Worm (Caenorhabditis elegans) whole organism, L4 larva: ENCODE measurements around the gene F02E8.4.
A peak's percentile ranks its signal among the peaks of the same experiment; 100 is the strongest.

ENCODE experiments used
- D1046.2 ChIP-seq: fragments of 200-800 bp; sonication (Bioruptor generic); IDR thresholded peaks from 2 replicates; pipeline ENCODE4 v1.3.6; 2022; ENCODE audit warnings: missing genetic modification characterization, missing compliant biosample characterization
- F37D6.2 ChIP-seq: sonication (generic microtip); optimal IDR thresholded peaks from 2 replicates; lab custom pipeline; 2016; ENCODE audit warnings: mild to moderate bottlenecking, missing genetic modification characterization, missing compliant biosample characterization
- F49E8.2 ChIP-seq: sonication (generic microtip); optimal IDR thresholded peaks from 2 replicates; lab custom pipeline; 2016; ENCODE audit warnings: missing compliant biosample characterization, mild to moderate bottlenecking, missing genetic modification characterization, borderline replicate concordance
- T26A8.4 ChIP-seq: fragments of 200-800 bp; sonication (Bioruptor generic); IDR thresholded peaks from 2 replicates; pipeline ENCODE4 v1.3.6; 2022; ENCODE audit warnings: missing genetic modification characterization, missing compliant biosample characterization
- Y105C5A.15 ChIP-seq: fragments of 200-800 bp; sonication (Bioruptor generic); IDR thresholded peaks from 2 replicates; pipeline ENCODE4 v1.3.6; 2022; ENCODE audit warnings: missing genetic modification characterization, missing compliant biosample characterization
- Y5F2A.4 ChIP-seq: fragments of 200-800 bp; sonication (Bioruptor generic); optimal IDR thresholded peaks from 2 replicates; lab custom pipeline; 2018; ENCODE audit warnings: mild to moderate bottlenecking, missing genetic modification characterization, missing compliant biosample characterization
- Y75B8A.6 ChIP-seq: fragments of 200-800 bp; sonication (Bioruptor generic); IDR thresholded peaks from 2 replicates; pipeline ENCODE4 v1.3.6; 2022; ENCODE audit warnings: missing genetic modification reagents, missing genetic modification characterization, missing compliant biosample characterization
- aha-1 ChIP-seq: fragments of 150-350 bp; peaks from one replicate; lab custom pipeline; 2014; ENCODE audit warnings: missing biosample characterization, missing genetic modification characterization
- attf-4 ChIP-seq: sonication (generic microtip); optimal IDR thresholded peaks from 3 replicates; lab custom pipeline; 2017; ENCODE audit warnings: missing biosample characterization, missing genetic modification characterization
- ceh-20 ChIP-seq: fragments of 200-800 bp; sonication (Bioruptor generic); IDR thresholded peaks from 2 replicates; pipeline ENCODE4 v1.3.6; 2022; ENCODE audit warnings: missing genetic modification reagents, missing genetic modification characterization, missing compliant biosample characterization
- ceh-32 ChIP-seq: sonication (generic microtip); optimal IDR thresholded peaks from 2 replicates; lab custom pipeline; 2016; ENCODE audit warnings: mild to moderate bottlenecking, missing genetic modification characterization, missing compliant biosample characterization; ENCODE audit not compliant: poor library complexity
- ceh-44 ChIP-seq: fragments of 200-800 bp; sonication (Bioruptor generic); IDR thresholded peaks from 2 replicates; pipeline ENCODE4 v1.3.6; 2022; ENCODE audit warnings: missing genetic modification reagents, missing genetic modification characterization, missing compliant biosample characterization
- daf-12 ChIP-seq: fragments of 150-350 bp; optimal IDR thresholded peaks from 2 replicates; lab custom pipeline; 2014; ENCODE audit warnings: missing biosample characterization, missing genetic modification reagents, missing genetic modification characterization
- daf-16 ChIP-seq, 3 experiments: sonication (generic microtip); optimal IDR thresholded peaks; 2 replicates each; lab custom pipeline; 2016 to 2017; ENCODE audit warnings: missing genetic modification characterization in 3 of 3, missing genetic modification reagents in 3 of 3, mild to moderate bottlenecking in 2 of 3, missing compliant biosample characterization in 2 of 3, missing biosample characterization in 1 of 3, moderate library complexity in 1 of 3
- daf-8 ChIP-seq: fragments of 200-800 bp; sonication (Bioruptor generic); IDR thresholded peaks from 2 replicates; pipeline ENCODE4 v1.3.6; 2022; ENCODE audit warnings: missing genetic modification characterization, missing compliant biosample characterization
- dmd-9 ChIP-seq: fragments of 200-800 bp; sonication (Bioruptor generic); IDR thresholded peaks from 2 replicates; pipeline ENCODE4 v1.3.6; 2022; ENCODE audit warnings: missing genetic modification reagents, missing genetic modification characterization, missing compliant biosample characterization
- duxl-1 ChIP-seq: sonication (generic microtip); optimal IDR thresholded peaks from 2 replicates; lab custom pipeline; 2016; ENCODE audit warnings: mild to moderate bottlenecking, missing genetic modification characterization, moderate library complexity, missing compliant biosample characterization; ENCODE audit not compliant: poor library complexity
- dve-1 ChIP-seq: sonication (generic microtip); optimal IDR thresholded peaks from 2 replicates; lab custom pipeline; 2017; ENCODE audit warnings: antibody characterized with exemption, mild to moderate bottlenecking, missing genetic modification characterization, missing compliant biosample characterization; ENCODE audit not compliant: insufficient read depth
- fkh-10 ChIP-seq: fragments of 150-350 bp; optimal IDR thresholded peaks from 2 replicates; lab custom pipeline; 2014; ENCODE audit warnings: missing biosample characterization, missing genetic modification reagents, missing genetic modification characterization
- hlh-11 ChIP-seq: fragments of 200-800 bp; sonication (Bioruptor generic); optimal IDR thresholded peaks from 2 replicates; lab custom pipeline; 2018; ENCODE audit warnings: mild to moderate bottlenecking, missing genetic modification characterization, missing compliant biosample characterization
- hlh-30 ChIP-seq: sonication (generic microtip); optimal IDR thresholded peaks from 2 replicates; lab custom pipeline; 2017; ENCODE audit warnings: antibody characterized with exemption, mild to moderate bottlenecking, missing genetic modification characterization, missing compliant biosample characterization; ENCODE audit not compliant: insufficient read depth
- hmg-1.1 ChIP-seq: fragments of 200-800 bp; sonication (Bioruptor generic); IDR thresholded peaks from 2 replicates; pipeline ENCODE4 v1.3.6; 2022; ENCODE audit warnings: missing genetic modification reagents, missing genetic modification characterization, missing compliant biosample characterization
- lin-1 ChIP-seq: fragments of 200-800 bp; sonication (Bioruptor generic); IDR thresholded peaks from 2 replicates; pipeline ENCODE4 v1.3.6; 2022; ENCODE audit warnings: missing genetic modification reagents, missing genetic modification characterization, missing compliant biosample characterization
- lsy-2 ChIP-seq, 2 experiments: fragments of 150-350 bp in 1 of 2; sonication (generic microtip) in 1 of 2; optimal IDR thresholded peaks; 2 replicates each; lab custom pipeline; 2014 to 2017; ENCODE audit warnings: missing biosample characterization in 2 of 2, missing genetic modification characterization in 2 of 2
- madf-5 ChIP-seq, 2 experiments: fragments of 200-800 bp; sonication (Bioruptor generic); IDR thresholded peaks; 2 replicates each; pipeline ENCODE4 v1.3.6; 2022; ENCODE audit warnings: missing compliant biosample characterization in 2 of 2, missing genetic modification characterization in 2 of 2
- mdt-29 ChIP-seq: fragments of 200-800 bp; sonication (Bioruptor generic); IDR thresholded peaks from 2 replicates; pipeline ENCODE4 v1.3.6; 2022; ENCODE audit warnings: missing genetic modification reagents, missing genetic modification characterization, missing compliant biosample characterization
- nhr-11 ChIP-seq: fragments of 150-350 bp; optimal IDR thresholded peaks from 2 replicates; lab custom pipeline; 2014; ENCODE audit warnings: missing biosample characterization, missing genetic modification characterization
- nhr-28 ChIP-seq: fragments of 150-350 bp; optimal IDR thresholded peaks from 2 replicates; lab custom pipeline; 2014; ENCODE audit warnings: missing biosample characterization, missing genetic modification characterization
- nhr-41 ChIP-seq: fragments of 200-800 bp; sonication (Bioruptor generic); IDR thresholded peaks from 2 replicates; pipeline ENCODE4 v1.3.6; 2022; ENCODE audit warnings: missing genetic modification reagents, missing genetic modification characterization, missing compliant biosample characterization
- nhr-42 ChIP-seq: fragments of 200-800 bp; sonication (Bioruptor generic); IDR thresholded peaks from 2 replicates; pipeline ENCODE4 v1.3.6; 2022; ENCODE audit warnings: missing genetic modification characterization, missing compliant biosample characterization
- nhr-48 ChIP-seq: sonication (generic microtip); optimal IDR thresholded peaks from 2 replicates; lab custom pipeline; 2016; ENCODE audit warnings: mild to moderate bottlenecking, missing genetic modification characterization, missing compliant biosample characterization
- nhr-76 ChIP-seq: fragments of 150-350 bp; optimal IDR thresholded peaks from 2 replicates; lab custom pipeline; 2014; ENCODE audit warnings: missing biosample characterization, missing genetic modification characterization
- pha-4 ChIP-seq, 2 experiments: fragments of 150-350 bp in 1 of 2; fragments of 200-800 bp in 1 of 2; sonication (Bioruptor generic) in 1 of 2; IDR thresholded peaks in 1 of 2; optimal IDR thresholded peaks in 1 of 2; 2 replicates each; pipeline versions ENCODE4 v1.3.6 to Lab custom; 2014 to 2022; ENCODE audit warnings: missing genetic modification characterization in 2 of 2, missing genetic modification reagents in 2 of 2, missing biosample characterization in 1 of 2, missing compliant biosample characterization in 1 of 2
- pqm-1 ChIP-seq: sonication (generic microtip); optimal IDR thresholded peaks from 2 replicates; lab custom pipeline; 2017; ENCODE audit warnings: missing biosample characterization, missing genetic modification characterization
- snpc-1.2 ChIP-seq: fragments of 200-800 bp; sonication (Bioruptor generic); IDR thresholded peaks from 2 replicates; pipeline ENCODE4 v1.3.6; 2022; ENCODE audit warnings: missing genetic modification reagents, missing genetic modification characterization, missing compliant biosample characterization
- snpc-4 ChIP-seq: fragments of 150-350 bp; optimal IDR thresholded peaks from 2 replicates; lab custom pipeline; 2014; ENCODE audit warnings: missing biosample characterization, missing genetic modification characterization
- spr-3 ChIP-seq: fragments of 200-800 bp; sonication (Bioruptor generic); optimal IDR thresholded peaks from 2 replicates; lab custom pipeline; 2018; ENCODE audit warnings: mild to moderate bottlenecking, missing genetic modification characterization, missing compliant biosample characterization
- tra-1 ChIP-seq: fragments of 200-800 bp; sonication (Bioruptor generic); IDR thresholded peaks from 2 replicates; pipeline ENCODE4 v1.3.6; 2022; ENCODE audit warnings: missing genetic modification reagents, missing genetic modification characterization, missing compliant biosample characterization
- unc-130 ChIP-seq: sonication (generic microtip); optimal IDR thresholded peaks from 2 replicates; lab custom pipeline; 2016; ENCODE audit warnings: missing genetic modification reagents, missing genetic modification characterization, missing compliant biosample characterization
- unc-39 ChIP-seq: sonication (generic microtip); optimal IDR thresholded peaks from 2 replicates; lab custom pipeline; 2017; ENCODE audit warnings: missing biosample characterization, missing genetic modification characterization
- unc-62 ChIP-seq, 3 experiments: fragments of 150-350 bp in 1 of 3; sonication (generic microtip); optimal IDR thresholded peaks in 2 of 3; peaks in 1 of 3; 1 replicate in 1 of 3; 2 replicates in 2 of 3; lab custom pipeline; 2014 to 2017; ENCODE audit warnings: missing biosample characterization in 3 of 3, missing genetic modification characterization in 3 of 3, missing genetic modification reagents in 3 of 3, missing genotype in 1 of 3
- zfp-2 ChIP-seq: sonication (generic microtip); optimal IDR thresholded peaks from 2 replicates; lab custom pipeline; 2016; ENCODE audit warnings: mild to moderate bottlenecking, missing genetic modification characterization, missing compliant biosample characterization
- zfp-3 ChIP-seq: fragments of 200-800 bp; sonication (Bioruptor generic); conservative IDR thresholded peaks from 2 replicates; pipeline ENCODE4 v1.3.6; 2022; ENCODE audit warnings: missing genetic modification reagents, missing genetic modification characterization, missing compliant biosample characterization
- zip-11 ChIP-seq: fragments of 200-800 bp; sonication (Bioruptor generic); IDR thresholded peaks from 2 replicates; pipeline ENCODE4 v1.3.6; 2022; ENCODE audit warnings: missing genetic modification characterization, missing compliant biosample characterization

F02E8.4 gene

ce11 chrX:4438823-4439222 is 15.1 kb upstream of the F02E8.4 start:
- TF ChIP-seq mdt-29 (GFP tag; lab: Robert Waterston, UW) (no peak), fkh-10 (no peak), zfp-2 (tag; lab: Kevin White, UChicago) (no peak), unc-62 (GFP tag; optimal IDR thresholded peaks at IDR 0.05 in 1 of 2; lab: Kevin White, UChicago) (no peak), unc-62 (tag; optimal IDR thresholded peaks at IDR 0.05; lab: Kevin White, UChicago) (no peak), hlh-30 (peak; percentile 2), hlh-11 (tag; lab: Kevin White, UChicago) (peak; percentile 24), daf-16 (GFP tag; optimal IDR thresholded peaks at IDR 0.05; lab: Kevin White, UChicago) (no peak), daf-16 (tag; optimal IDR thresholded peaks at IDR 0.05; lab: Kevin White, UChicago) (peak; percentile 28), aha-1 (peak; percentile 50), nhr-28 (tag; lab: Kevin White, UChicago) (peak; percentile 99)

ce11 chrX:4439616-4440015 is 14.3 kb upstream of the F02E8.4 start:
- TF ChIP-seq spr-3 (GFP tag; lab: Kevin White, UChicago) (no peak), pha-4 (GFP tag; IDR thresholded peaks at IDR 0.05; lab: Robert Waterston, UW) (no peak), pha-4 (tag; optimal IDR thresholded peaks at IDR 0.05; lab: Kevin White, UChicago) (peak; percentile 61), daf-16 (GFP tag; optimal IDR thresholded peaks at IDR 0.05; lab: Kevin White, UChicago) (no peak), daf-16 (tag; optimal IDR thresholded peaks at IDR 0.05; lab: Kevin White, UChicago) (peak; percentile 80)

- TF ChIP-seq pha-4 (GFP tag; IDR thresholded peaks at IDR 0.05; lab: Robert Waterston, UW) = no peak
- no peak for TF ChIP-seq pha-4 (tag; optimal IDR thresholded peaks at IDR 0.05; lab: Kevin White, UChicago)
- no peak for TF ChIP-seq ceh-20 (GFP tag; lab: Robert Waterston, UW)
- no peak for TF ChIP-seq snpc-1.2 (GFP tag; lab: Robert Waterston, UW)
- TF ChIP-seq daf-8 (GFP tag; lab: Robert Waterston, UW) = no peak
- TF ChIP-seq unc-39 (tag; lab: Kevin White, UChicago) = no peak
- no peak for TF ChIP-seq ceh-44
- no peak for TF ChIP-seq nhr-42 (GFP tag; lab: Robert Waterston, UW)
- TF ChIP-seq nhr-76 (tag; lab: Kevin White, UChicago) = no peak
- TF ChIP-seq unc-130 (GFP tag; lab: Kevin White, UChicago) = no peak
- no peak for TF ChIP-seq snpc-4 (tag; lab: Kevin White, UChicago)
- TF ChIP-seq ceh-32 (tag; lab: Kevin White, UChicago) = no peak
- no peak for TF ChIP-seq pqm-1
- TF ChIP-seq tra-1 (GFP tag; lab: Robert Waterston, UW) = no peak
- no peak for TF ChIP-seq dve-1
- no peak for TF ChIP-seq nhr-41 (GFP tag; lab: Robert Waterston, UW)
- TF ChIP-seq hmg-1.1 (GFP tag; lab: Robert Waterston, UW) = no peak
- TF ChIP-seq D1046.2 (GFP tag; lab: Robert Waterston, UW) = no peak
- no peak for TF ChIP-seq duxl-1 (tag; lab: Kevin White, UChicago)
- no peak for TF ChIP-seq T26A8.4 (GFP tag; lab: Robert Waterston, UW)
These were observed 13.3 kb upstream of the F02E8.4 start, which contains the start of gene F15A8.1 for ce11 chrX:4440641-4441040. Gene F15A8.1 (plus strand): TSS chrX:4440941.

- TF ChIP-seq F37D6.2 (peak; percentile 1), Y105C5A.15 (GFP tag; lab: Robert Waterston, UW) (0 out of 2 replicates have a peak, but pooled peaks have one; percentile 60), zfp-3 (0 out of 2 replicates have a peak, but pooled peaks have one; percentile 52), nhr-11 (no peak), madf-5 (GFP tag; IDR thresholded peaks at IDR 0.05; lab: Robert Waterston, UW) (peak; percentile 67 to 86; a peak in 3 of 4 replicates), zip-11 (GFP tag; lab: Robert Waterston, UW) (0 out of 2 replicates have a peak, but pooled peaks have one; percentile 33), nhr-48 (tag; lab: Kevin White, UChicago) (peak; percentile 46), F49E8.2 (peak; percentile 6), daf-12 (no peak), hlh-11 (tag; lab: Kevin White, UChicago) (peak; percentile 32), attf-4 (tag; lab: Kevin White, UChicago) (no peak), Y5F2A.4 (peak; percentile 70), lin-1 (GFP tag; lab: Robert Waterston, UW) (0 out of 2 replicates have a peak, but pooled peaks have one; percentile 52), lsy-2 (tag; optimal IDR thresholded peaks at IDR 0.05; lab: Kevin White, UChicago) (peak in 1 of 2 experiments; percentile 60), dmd-9 (GFP tag; lab: Robert Waterston, UW) (peak; percentile 64; the same call in 1 of the 2 replicates), Y75B8A.6 (peak; percentile 82; the same call in 1 of the 2 replicates)
These were observed 9.8 kb upstream of the F02E8.4 start for ce11 chrX:4444073-4444472.
